Fruit fly (Drosophila melanogaster) whole organism: Measurements from ENCODE around the gene QC.
A peak's percentile ranks its signal among the peaks of the same experiment; 100 is the strongest.

Experiments
- CG8478 ChIP-seq: fragments of >200 bp; optimal IDR thresholded peaks from 2 replicates; lab custom pipeline; 2018; ENCODE audit warnings: inconsistent platforms
- Dll ChIP-seq: fragments of >200 bp; optimal IDR thresholded peaks from 2 replicates; lab custom pipeline; 2017
- EcR ChIP-seq, 2 experiments: fragments of >200 bp; optimal IDR thresholded peaks; 2 replicates each; lab custom pipeline; 2017; ENCODE audit warnings: missing biosample characterization in 2 of 2, missing genetic modification characterization in 2 of 2, missing genetic modification reagents in 2 of 2
- pan ChIP-seq: fragments of >200 bp; optimal IDR thresholded peaks from 2 replicates; lab custom pipeline; 2017
- psq ChIP-seq: fragments of >200 bp; optimal IDR thresholded peaks from 2 replicates; lab custom pipeline; 2017
- usp ChIP-seq: fragments of >200 bp; optimal IDR thresholded peaks from 2 replicates; lab custom pipeline; 2017; ENCODE audit warnings: missing biosample characterization, missing genetic modification characterization, mixed read lengths

Gene QC

DNA sequence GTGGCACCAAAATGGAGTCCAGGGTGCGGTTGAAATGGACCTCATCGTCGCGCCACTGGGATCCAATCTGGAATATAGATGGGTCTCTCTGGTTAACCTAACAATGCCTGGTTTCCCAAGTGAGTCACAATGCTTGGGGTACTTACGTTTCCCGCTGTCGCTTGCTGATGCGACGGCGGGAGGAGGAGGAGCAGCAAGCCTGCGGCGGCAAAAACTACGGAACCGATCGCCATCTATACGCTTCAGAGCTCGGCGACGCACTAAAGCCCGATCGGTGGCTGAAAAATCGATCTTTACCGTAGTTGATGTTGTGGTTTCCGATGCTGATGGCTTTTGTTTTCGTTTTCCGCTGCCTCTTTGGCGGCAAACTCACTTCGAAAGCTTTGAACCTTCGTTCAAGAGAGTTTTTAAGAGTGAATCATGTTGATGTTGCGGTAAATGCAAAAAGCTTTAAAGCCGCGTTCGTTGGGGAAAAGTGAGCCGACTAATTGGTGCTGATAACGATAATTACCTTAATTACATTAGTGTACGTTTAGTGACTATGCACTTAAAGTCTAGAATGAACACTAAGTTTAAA, at the start of gene QC:
Gene QC (minus strand): TSS at position 268 of the 577 bp plus-strand sequence.
- TF ChIP-seq CG8478 = no peak
- TF ChIP-seq EcR (GFP tag; optimal IDR thresholded peaks at IDR 0.05; lab: Kevin White, UChicago) = no peak
- TF ChIP-seq usp (GFP tag; lab: Kevin White, UChicago) = no peak
- TF ChIP-seq pan (lab: Kevin White, UChicago) = no peak
- TF ChIP-seq psq (lab: Kevin White, UChicago) = no peak
- TF ChIP-seq Dll = no peak

DNA sequence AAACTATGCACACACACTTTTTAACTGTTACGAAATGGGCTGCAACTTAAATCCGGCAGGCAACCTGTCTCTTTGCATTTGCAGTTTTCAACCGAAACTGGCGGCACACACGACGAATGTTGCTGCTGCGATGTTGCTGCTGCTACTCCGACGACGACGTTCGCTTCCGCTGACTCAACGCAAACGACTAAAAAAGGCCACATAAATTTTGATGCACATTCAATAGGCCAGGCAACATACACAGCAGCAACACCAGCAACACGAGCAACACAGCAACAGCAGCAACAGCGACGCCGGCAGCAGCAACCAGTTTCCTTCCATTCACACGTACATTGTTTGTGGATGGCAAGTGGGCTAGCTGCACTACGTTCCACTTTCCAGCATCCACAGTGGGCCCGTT, 48.2 kb upstream of the QC start, which contains the start of gene Egfrap:
Gene Egfrap (minus strand): TSS at position 192 of the 400 bp plus-strand sequence.
- TF ChIP-seq usp (GFP tag; lab: Kevin White, UChicago) (no peak), Dll (no peak), psq (lab: Kevin White, UChicago) (no peak), pan (lab: Kevin White, UChicago) (no peak), EcR (GFP tag; optimal IDR thresholded peaks at IDR 0.05; lab: Kevin White, UChicago) (no peak), CG8478 (no peak)

DNA sequence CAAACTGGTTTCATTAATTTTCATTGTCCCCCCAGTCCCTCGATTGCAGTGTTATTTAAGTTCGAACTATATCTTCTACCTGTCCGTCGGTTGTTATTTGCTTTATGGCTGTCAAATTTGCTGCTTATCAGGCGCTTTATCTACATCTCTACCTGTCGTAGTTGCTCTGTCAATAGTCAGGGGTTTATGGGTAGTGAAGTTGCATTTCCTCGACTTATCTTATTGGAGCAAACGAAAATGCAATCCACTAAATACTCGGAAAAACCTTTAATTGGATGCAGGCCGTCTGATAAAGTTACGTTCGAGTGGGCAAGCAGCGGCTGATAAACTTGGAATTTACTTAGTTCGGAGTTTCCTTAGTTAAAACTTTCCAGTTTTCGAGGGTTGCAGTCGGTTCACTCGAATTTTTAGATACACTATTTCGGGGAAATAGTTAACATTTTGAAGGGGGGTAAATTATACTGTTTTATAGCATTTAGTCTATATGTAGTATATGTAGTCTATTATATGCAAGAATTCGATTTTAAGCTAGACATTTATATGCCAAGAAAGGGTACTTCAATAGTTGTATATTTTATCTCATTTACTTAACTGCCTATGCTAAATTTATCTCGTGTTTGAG, 45.0 kb upstream of the QC start:
- TF ChIP-seq pan (lab: Kevin White, UChicago) = no peak
- TF ChIP-seq EcR (GFP tag; optimal IDR thresholded peaks at IDR 0.05; lab: Kevin White, UChicago) = no peak
- no peak for TF ChIP-seq usp (GFP tag; lab: Kevin White, UChicago)
- no peak for TF ChIP-seq Dll
- no peak for TF ChIP-seq psq (lab: Kevin White, UChicago)
- TF ChIP-seq CG8478 = no peak

DNA sequence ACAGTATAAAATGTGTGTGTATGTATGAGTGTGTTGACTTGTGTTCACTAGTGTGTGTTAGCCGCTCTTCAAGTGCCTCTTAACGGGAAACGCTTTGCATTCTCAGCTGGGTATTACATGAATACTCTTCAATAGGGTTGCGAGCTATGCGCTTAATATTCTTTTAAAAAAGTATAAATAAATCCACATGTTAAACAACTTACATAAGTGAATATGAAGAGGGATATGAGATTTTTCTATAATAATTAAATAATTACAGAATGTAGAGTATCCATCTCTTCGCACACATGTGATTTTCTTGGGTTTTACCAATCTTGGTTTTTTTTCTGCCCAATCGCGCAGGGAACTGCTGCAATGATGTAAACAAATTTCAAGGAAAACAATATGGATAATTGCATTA, 43.3 kb upstream of the QC start:
- TF ChIP-seq usp (GFP tag; lab: Kevin White, UChicago) (no peak), pan (lab: Kevin White, UChicago) (no peak), CG8478 (no peak), Dll (no peak), psq (lab: Kevin White, UChicago) (no peak), EcR (GFP tag; optimal IDR thresholded peaks at IDR 0.05; lab: Kevin White, UChicago) (no peak)

DNA sequence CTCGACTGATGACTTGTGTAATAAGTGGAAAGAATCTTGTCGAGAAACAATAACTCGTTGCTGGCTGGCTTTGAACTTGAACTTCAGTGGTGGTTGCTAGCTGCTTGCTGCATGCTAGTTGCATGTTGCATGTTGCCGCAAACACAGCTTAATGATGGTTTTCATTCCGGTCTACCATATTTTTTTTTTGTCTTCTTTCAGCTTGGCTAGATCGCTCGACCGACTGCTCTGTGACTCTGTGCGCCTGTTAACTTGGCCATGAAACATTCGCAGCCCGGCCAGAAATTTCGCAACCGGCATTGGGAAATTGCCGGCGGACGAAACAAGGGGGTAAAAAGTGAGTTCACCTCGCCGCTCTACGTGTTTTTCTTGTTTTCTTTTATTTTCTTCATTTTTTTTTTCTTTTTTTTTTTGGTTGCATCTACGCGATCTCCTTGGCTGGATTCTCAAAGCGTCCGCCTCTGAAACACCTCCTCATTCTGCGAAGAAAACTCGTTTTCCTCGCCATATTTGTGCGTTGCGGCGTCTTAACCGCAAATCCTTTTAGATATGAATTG, 41.2 kb upstream of the QC start:
- TF ChIP-seq usp (GFP tag; lab: Kevin White, UChicago) (no peak), psq (lab: Kevin White, UChicago) (no peak), Dll (no peak), CG8478 (no peak), EcR (GFP tag; optimal IDR thresholded peaks at IDR 0.05; lab: Kevin White, UChicago) (no peak), pan (lab: Kevin White, UChicago) (no peak)

DNA sequence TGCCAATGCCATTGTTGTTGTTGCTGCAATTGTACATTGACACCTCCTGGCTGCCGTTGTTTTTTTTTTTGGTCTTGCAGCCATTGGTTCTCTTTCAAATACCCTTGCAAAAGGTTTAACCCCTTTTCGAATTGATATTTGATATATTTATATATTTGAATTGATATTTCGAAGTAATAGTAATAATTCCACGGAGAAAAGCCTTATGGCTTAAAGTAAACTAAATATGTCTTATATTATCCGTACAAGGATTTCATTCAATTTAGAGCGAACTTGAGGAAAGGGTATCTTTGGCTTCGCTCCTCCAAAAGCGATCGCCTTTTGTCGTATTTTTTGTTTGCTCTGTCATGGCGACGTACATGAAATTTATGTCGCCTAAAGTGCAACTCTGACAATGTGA, 39.3 kb upstream of the QC start:
- TF ChIP-seq psq (lab: Kevin White, UChicago) (no peak), CG8478 (no peak), pan (lab: Kevin White, UChicago) (no peak), EcR (GFP tag; optimal IDR thresholded peaks at IDR 0.05; lab: Kevin White, UChicago) (no peak), usp (GFP tag; lab: Kevin White, UChicago) (no peak), Dll (no peak)

DNA sequence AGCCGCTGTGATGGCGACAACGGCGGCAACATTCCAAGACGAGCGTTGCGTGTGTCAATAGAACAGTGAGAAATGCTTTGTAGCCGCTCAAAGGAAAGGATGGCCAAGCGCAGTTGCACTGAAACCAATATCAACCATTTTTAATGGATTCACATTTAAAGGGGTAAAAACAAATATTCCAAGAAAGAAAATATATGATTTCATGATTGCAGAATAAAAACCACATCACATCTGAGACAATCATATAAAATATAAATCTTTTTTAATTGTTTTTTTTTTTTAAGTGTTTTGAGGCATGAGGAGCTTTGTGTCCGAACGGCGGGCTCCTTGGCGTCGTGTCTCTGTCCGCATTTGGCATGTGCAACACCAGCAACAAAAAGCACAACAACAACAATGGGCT, 38.8 kb upstream of the QC start:
- TF ChIP-seq CG8478 = no peak
- no peak for TF ChIP-seq pan (lab: Kevin White, UChicago)

DNA sequence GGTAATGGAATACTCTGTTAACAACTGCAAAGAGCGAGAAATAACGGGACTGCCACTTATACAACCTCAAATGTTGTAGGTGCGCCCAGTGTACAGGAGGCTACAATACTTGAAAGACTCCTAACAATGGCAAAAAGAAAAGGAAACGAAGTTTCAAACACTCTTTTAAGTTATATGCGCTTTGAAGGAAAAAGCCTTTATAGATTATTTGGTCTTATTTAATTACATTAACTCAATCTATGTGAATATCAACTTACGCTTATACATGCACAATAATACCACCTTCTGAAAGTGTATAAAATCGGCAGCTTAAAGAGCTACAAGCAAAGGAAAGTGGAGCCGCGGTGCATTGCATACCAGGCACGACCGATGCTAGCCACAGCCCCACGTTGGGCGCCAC, 38.2 kb upstream of the QC start:
- no peak for TF ChIP-seq Dll
- no peak for TF ChIP-seq pan (lab: Kevin White, UChicago)
- TF ChIP-seq usp (GFP tag; lab: Kevin White, UChicago) = no peak
- no peak for TF ChIP-seq CG8478
- no peak for TF ChIP-seq EcR (GFP tag; optimal IDR thresholded peaks at IDR 0.05; lab: Kevin White, UChicago)
- TF ChIP-seq psq (lab: Kevin White, UChicago) = no peak

DNA sequence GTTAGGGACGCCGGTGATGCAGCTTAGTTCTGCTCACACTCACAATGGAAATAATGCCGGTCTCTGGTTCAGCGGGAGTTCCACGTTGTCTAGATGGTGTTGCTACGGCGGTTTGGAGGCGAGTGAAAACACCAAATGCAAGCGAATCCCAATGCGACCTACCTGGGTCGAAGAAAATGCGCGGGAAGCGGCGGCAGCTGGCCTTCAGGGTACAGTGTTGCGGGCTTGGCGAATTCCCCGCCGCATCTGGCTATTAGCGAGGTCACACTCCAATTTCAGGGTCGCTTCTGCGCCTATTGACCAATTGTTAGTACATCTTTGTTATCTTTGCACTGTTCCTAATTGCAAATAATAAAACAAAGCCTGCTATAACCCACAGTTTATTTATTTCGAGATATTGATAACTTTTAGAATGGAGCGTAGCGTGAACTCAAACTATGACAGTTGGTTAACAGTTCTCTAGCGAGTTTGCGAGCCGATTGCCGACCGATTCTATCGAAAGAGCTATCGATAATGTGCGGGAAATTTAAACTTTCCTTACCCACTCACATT, 30.2 kb upstream of the QC start, which contains the start of gene Rcc1:
Gene Rcc1 (minus strand): TSS at position 411 of the 552 bp plus-strand sequence.
- TF ChIP-seq usp (GFP tag; lab: Kevin White, UChicago) (no peak), pan (lab: Kevin White, UChicago) (no peak), Dll (no peak), EcR (GFP tag; optimal IDR thresholded peaks at IDR 0.05; lab: Kevin White, UChicago) (no peak), psq (lab: Kevin White, UChicago) (no peak), CG8478 (no peak)

DNA sequence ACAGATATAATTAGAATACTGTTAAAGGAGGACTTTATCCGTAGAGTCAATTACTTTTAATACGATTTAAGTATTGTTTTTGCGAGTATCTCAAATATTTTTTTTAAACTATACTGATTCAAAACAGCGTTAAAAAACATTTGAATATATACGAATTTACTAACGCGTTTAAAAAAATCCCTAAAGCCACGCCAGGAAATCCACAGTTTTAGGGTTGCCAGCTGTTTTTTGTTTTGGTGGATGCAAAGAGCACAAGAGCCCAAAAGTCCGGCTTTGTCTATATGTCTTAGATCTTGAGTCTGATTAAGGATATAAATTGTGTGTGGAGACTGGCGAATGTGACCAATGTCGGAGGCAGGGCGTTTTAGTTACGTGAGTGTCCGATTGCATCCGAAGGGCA, 25.3 kb upstream of the QC start:
- TF ChIP-seq EcR (GFP tag; optimal IDR thresholded peaks at IDR 0.05; lab: Kevin White, UChicago) = no peak
- no peak for TF ChIP-seq usp (GFP tag; lab: Kevin White, UChicago)
- no peak for TF ChIP-seq psq (lab: Kevin White, UChicago)
- no peak for TF ChIP-seq CG8478
- TF ChIP-seq Dll = no peak
- no peak for TF ChIP-seq pan (lab: Kevin White, UChicago)

DNA sequence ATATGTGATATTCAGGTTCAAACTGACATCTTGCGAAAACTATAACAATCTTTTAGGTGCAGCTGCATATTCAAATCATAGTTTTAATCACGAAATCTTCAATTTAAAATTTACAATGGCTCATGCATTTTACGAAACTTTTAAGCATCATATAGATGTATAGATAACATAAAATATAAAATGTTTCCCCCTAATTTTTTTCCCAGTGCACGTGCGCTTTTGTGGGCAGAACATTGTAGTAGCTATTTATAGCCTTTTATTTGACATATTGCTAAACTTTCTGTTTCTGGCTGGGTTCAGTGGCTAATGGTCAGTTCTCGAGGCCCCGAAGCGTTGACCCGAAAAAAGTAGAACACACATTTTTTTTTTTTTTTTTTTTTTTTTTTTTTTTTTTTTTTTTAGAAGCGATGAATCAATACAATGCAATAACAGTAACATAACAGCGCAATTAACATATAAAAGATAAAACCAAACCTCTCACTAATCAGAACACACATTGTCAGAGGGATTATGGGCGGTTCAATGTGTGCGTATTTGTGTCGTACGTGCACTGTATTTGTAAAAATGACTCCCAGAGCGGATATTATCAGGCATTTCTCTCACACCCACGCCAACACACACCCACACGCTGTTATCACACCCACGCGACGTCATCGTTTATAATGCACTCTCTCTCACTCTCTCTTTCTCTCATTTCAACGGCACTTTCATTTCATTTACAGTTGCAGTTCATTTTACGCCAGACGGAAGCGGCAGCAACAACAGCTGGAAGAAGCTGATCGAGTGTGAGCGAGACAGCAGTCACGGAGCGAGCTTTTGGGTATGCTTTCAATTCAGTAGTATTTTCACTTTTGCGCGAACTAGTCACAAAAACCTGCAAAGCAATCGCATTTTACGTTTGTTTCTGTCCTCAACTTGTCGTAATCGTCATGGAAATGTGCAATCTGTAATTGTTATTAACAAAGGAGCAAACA, 24.0 kb upstream of the QC start:
- peak; percentile 84 for TF ChIP-seq Dll
- TF ChIP-seq usp (GFP tag; lab: Kevin White, UChicago) = no peak
